Fruit fly (Drosophila melanogaster) whole organism, wandering third instar larva: ENCODE data around the gene Edem1.

Experiments used
- Abd-B ChIP-seq: fragments of >200 bp; optimal IDR thresholded peaks from 2 replicates; lab custom pipeline; 2017; ENCODE audit warnings: missing biosample characterization, missing genetic modification characterization
- CG32264 ChIP-seq: fragments of 200-800 bp; sonication (Bioruptor generic); optimal IDR thresholded peaks from 2 replicates; lab custom pipeline; 2016; ENCODE audit warnings: missing biosample characterization, missing genetic modification characterization
- CG9705 ChIP-seq: fragments of 200-800 bp; sonication (Bioruptor generic); optimal IDR thresholded peaks from 2 replicates; lab custom pipeline; 2018; ENCODE audit warnings: missing biosample characterization, mild to moderate bottlenecking, missing genetic modification characterization
- CrebA ChIP-seq: fragments of 200-800 bp; sonication (Bioruptor generic); optimal IDR thresholded peaks from 2 replicates; lab custom pipeline; 2016; ENCODE audit warnings: missing biosample characterization, mild to moderate bottlenecking, missing genetic modification characterization, borderline replicate concordance
- Dfd ChIP-seq: fragments of >200 bp; optimal IDR thresholded peaks from 2 replicates; lab custom pipeline; 2017; ENCODE audit warnings: missing biosample characterization, missing genetic modification characterization
- Dif ChIP-seq: fragments of 200-275, 200-300 bp; sonication (Bioruptor generic); optimal IDR thresholded peaks from 2 replicates; lab custom pipeline; 2018; ENCODE audit warnings: missing biosample characterization, missing genetic modification characterization; ENCODE audit not compliant: partially characterized antibody
- GATAd ChIP-seq: sonication (Bioruptor generic); optimal IDR thresholded peaks from 2 replicates; lab custom pipeline; 2016; ENCODE audit warnings: missing biosample characterization, missing genetic modification characterization
- HLH106 ChIP-seq: fragments of 200-800 bp; optimal IDR thresholded peaks from 3 replicates; lab custom pipeline; 2019; ENCODE audit warnings: missing biosample characterization, mild to moderate bottlenecking, missing genetic modification characterization, moderate library complexity
- Hr83 ChIP-seq: fragments of 200-300 bp; sonication (Bioruptor generic); optimal IDR thresholded peaks from 2 replicates; lab custom pipeline; 2016; ENCODE audit warnings: missing biosample characterization, mild to moderate bottlenecking, missing genetic modification characterization, moderate library complexity; ENCODE audit not compliant: poor library complexity, severe bottlenecking
- Mio ChIP-seq: sonication (Bioruptor generic); optimal IDR thresholded peaks from 2 replicates; lab custom pipeline; 2016; ENCODE audit warnings: missing biosample characterization, missing genetic modification characterization
- OdsH ChIP-seq: fragments of 200-800 bp; sonication (Bioruptor generic); optimal IDR thresholded peaks from 2 replicates; lab custom pipeline; 2016; ENCODE audit warnings: missing biosample characterization, mild to moderate bottlenecking, missing genetic modification characterization
- Rel ChIP-seq, 2 experiments: fragments of 200-800 bp; sonication (Bioruptor generic) in 1 of 2; optimal IDR thresholded peaks; 2 replicates in 1 of 2; 3 replicates in 1 of 2; lab custom pipeline; 2016 to 2019; ENCODE audit warnings: mild to moderate bottlenecking in 2 of 2, missing biosample characterization in 2 of 2, missing genetic modification characterization in 2 of 2, moderate library complexity in 1 of 2
- Sp1 ChIP-seq: fragments of 200-800 bp; sonication (Bioruptor generic); optimal IDR thresholded peaks from 3 replicates; lab custom pipeline; 2019; ENCODE audit warnings: missing biosample characterization, mild to moderate bottlenecking, missing genetic modification characterization, moderate library complexity
- br ChIP-seq: fragments of 200-800 bp; sonication (Bioruptor generic); optimal IDR thresholded peaks from 2 replicates; lab custom pipeline; 2016; ENCODE audit warnings: missing biosample characterization, missing genetic modification characterization
- brk ChIP-seq: fragments of 200-800 bp; sonication (Bioruptor generic); optimal IDR thresholded peaks from 2 replicates; lab custom pipeline; 2016; ENCODE audit warnings: missing biosample characterization, mild to moderate bottlenecking, missing genetic modification characterization
- dl ChIP-seq, 2 experiments: fragments of 175-275, 200-275 bp in 1 of 2; fragments of 200-275 bp in 1 of 2; sonication (Bioruptor generic); optimal IDR thresholded peaks; lab custom pipeline; 2018; ENCODE audit warnings: mild to moderate bottlenecking in 2 of 2, missing biosample characterization in 2 of 2, missing genetic modification characterization in 2 of 2, moderate library complexity in 2 of 2; ENCODE audit not compliant: partially characterized antibody in 2 of 2, insufficient read depth in 1 of 2
- ey ChIP-seq: fragments of 200-800 bp; sonication (Bioruptor generic); optimal IDR thresholded peaks from 2 replicates; lab custom pipeline; 2016; ENCODE audit warnings: missing biosample characterization, missing genetic modification characterization
- foxo ChIP-seq, 2 experiments: fragments of 200-800 bp; sonication (Bioruptor generic); optimal IDR thresholded peaks; 2 replicates in 1 of 2; 3 replicates in 1 of 2; lab custom pipeline; 2016 to 2017; ENCODE audit warnings: missing biosample characterization in 2 of 2, missing genetic modification characterization in 2 of 2
- fru ChIP-seq: fragments of 200-800 bp; sonication (Bioruptor generic); optimal IDR thresholded peaks from 3 replicates; lab custom pipeline; 2016; ENCODE audit warnings: missing biosample characterization, mild to moderate bottlenecking, missing genetic modification characterization
- h ChIP-seq: fragments of 200-800 bp; sonication (Bioruptor generic); optimal IDR thresholded peaks from 3 replicates; lab custom pipeline; 2016; ENCODE audit warnings: missing biosample characterization, mild to moderate bottlenecking, missing genetic modification characterization
- psq ChIP-seq: fragments of 200-800 bp; sonication (Bioruptor generic); optimal IDR thresholded peaks from 3 replicates; lab custom pipeline; 2017; ENCODE audit warnings: missing biosample characterization, mild to moderate bottlenecking, missing genetic modification characterization, moderate library complexity
- rgr ChIP-seq: fragments of 200-800 bp; sonication (Bioruptor generic); optimal IDR thresholded peaks from 3 replicates; lab custom pipeline; 2016; ENCODE audit warnings: missing biosample characterization, mild to moderate bottlenecking, missing genetic modification characterization
- sv ChIP-seq: fragments of 200-800 bp; sonication (Bioruptor generic); optimal IDR thresholded peaks from 3 replicates; lab custom pipeline; 2016; ENCODE audit warnings: missing biosample characterization, missing genetic modification characterization
- usp ChIP-seq: fragments of >200 bp; optimal IDR thresholded peaks from 2 replicates; lab custom pipeline; 2017; ENCODE audit warnings: missing biosample characterization, missing genetic modification characterization
- woc ChIP-seq: sonication (Bioruptor generic); optimal IDR thresholded peaks from 2 replicates; lab custom pipeline; 2016; ENCODE audit warnings: missing biosample characterization, mild to moderate bottlenecking, missing genetic modification characterization

The Edem1 gene

DNA sequence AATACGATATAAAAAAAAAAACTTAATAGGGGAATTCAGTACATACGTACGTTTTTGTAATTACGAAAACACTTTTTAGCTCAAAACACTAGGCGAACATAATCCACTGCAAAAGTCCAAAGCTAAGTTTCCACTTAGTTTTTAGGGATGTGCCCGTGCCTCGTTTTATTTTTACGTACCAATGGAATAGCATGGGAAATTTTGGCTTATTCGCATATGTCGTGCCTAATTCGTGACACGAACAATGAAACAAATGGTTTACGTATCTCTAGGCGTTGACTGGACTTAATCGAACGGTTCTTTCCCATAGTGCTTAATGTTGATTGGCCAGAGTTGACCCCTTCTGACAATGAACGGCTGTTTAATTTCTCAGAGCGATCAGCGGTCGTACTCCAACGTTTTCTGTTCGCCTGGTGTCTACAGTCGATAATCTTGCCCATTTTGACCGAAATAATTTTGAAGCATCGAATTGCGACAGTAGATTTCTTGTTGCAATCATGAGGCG lies 29.0 kb downstream of the Edem1 start, which contains the start of gene CG14818:
TSS of gene CG14818 (minus strand) at position 169 of the 505 bp plus-strand sequence.
- TF ChIP-seq OdsH (GFP tag; lab: Kevin White, UChicago) (peak; percentile 14), Dif (GFP tag; lab: Kevin White, UChicago) (no peak), HLH106 (peak; percentile 61), Abd-B (no peak), psq (peak; percentile 15), CG9705 (peak; percentile 45), CrebA (no peak), foxo (GFP tag; optimal IDR thresholded peaks at IDR 0.05; lab: Kevin White, UChicago) (peak in 1 of 2 experiments; percentile 67), br (GFP tag; lab: Kevin White, UChicago) (peak; percentile 30), ey (GFP tag; lab: Kevin White, UChicago) (peak; percentile 59), fru (peak; percentile 46), woc (GFP tag; lab: Kevin White, UChicago) (no peak), Sp1 (GFP tag; lab: Kevin White, UChicago) (peak; percentile 56), rgr (GFP tag; lab: Kevin White, UChicago) (peak; percentile 66), sv (GFP tag; lab: Kevin White, UChicago) (peak; percentile 47), Rel (GFP tag; optimal IDR thresholded peaks at IDR 0.05; lab: Kevin White, UChicago) (no peak), Rel (tag; optimal IDR thresholded peaks at IDR 0.05; lab: Kevin White, UChicago) (peak; percentile 58), GATAd (GFP tag; lab: Kevin White, UChicago) (no peak), h (peak; percentile 66)

DNA sequence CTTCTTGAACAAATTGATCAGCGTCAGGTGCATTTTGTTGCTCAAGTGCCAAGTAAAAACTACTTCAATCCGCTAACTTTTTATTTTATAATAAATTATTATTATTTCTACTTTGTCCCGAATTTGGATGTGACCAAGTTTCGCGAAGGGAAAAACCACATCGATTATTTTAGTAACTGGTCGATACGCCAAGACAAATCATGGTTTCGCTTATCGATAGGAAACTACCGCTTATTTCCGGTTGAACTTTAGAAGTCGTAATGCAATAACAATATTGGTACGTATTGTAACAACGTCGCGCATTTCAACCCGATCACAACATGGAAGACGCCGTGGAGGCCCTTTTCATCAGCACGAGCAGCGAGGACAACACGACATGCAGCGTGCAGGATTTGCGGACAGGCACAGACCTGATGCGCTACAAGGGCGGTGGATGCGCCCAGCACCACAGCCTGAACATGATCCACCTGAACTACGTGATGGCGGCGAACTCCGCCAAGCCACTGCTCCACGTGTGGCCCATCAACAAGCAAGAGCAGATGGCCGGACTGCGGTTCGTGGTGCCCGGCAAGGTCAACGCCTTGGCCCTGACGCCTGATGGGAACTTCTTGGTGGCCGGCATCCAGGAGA lies 31.4 kb downstream of the Edem1 start, which contains the start of the genes CG14817 and CG14805:
TSS of gene CG14817 (minus strand) at position 164 of the 630 bp plus-strand sequence.
TSS of gene CG14805 (plus strand) at position 211 of the 630 bp plus-strand sequence.
- TF ChIP-seq Sp1 (GFP tag; lab: Kevin White, UChicago) (peak; percentile 82), Rel (GFP tag; optimal IDR thresholded peaks at IDR 0.05; lab: Kevin White, UChicago) (peak; percentile 23), Rel (tag; optimal IDR thresholded peaks at IDR 0.05; lab: Kevin White, UChicago) (peak; percentile 62), usp (GFP tag; lab: Kevin White, UChicago) (no peak), br (GFP tag; lab: Kevin White, UChicago) (no peak), Hr83 (GFP tag; lab: Kevin White, UChicago) (peak; percentile 15), HLH106 (peak; percentile 61), OdsH (GFP tag; lab: Kevin White, UChicago) (peak; percentile 55), foxo (GFP tag; optimal IDR thresholded peaks at IDR 0.05; lab: Kevin White, UChicago) (peak in 1 of 2 experiments; percentile 39), CG9705 (peak; percentile 66), GATAd (GFP tag; lab: Kevin White, UChicago) (no peak), rgr (GFP tag; lab: Kevin White, UChicago) (peak; percentile 82), psq (no peak)

DNA sequence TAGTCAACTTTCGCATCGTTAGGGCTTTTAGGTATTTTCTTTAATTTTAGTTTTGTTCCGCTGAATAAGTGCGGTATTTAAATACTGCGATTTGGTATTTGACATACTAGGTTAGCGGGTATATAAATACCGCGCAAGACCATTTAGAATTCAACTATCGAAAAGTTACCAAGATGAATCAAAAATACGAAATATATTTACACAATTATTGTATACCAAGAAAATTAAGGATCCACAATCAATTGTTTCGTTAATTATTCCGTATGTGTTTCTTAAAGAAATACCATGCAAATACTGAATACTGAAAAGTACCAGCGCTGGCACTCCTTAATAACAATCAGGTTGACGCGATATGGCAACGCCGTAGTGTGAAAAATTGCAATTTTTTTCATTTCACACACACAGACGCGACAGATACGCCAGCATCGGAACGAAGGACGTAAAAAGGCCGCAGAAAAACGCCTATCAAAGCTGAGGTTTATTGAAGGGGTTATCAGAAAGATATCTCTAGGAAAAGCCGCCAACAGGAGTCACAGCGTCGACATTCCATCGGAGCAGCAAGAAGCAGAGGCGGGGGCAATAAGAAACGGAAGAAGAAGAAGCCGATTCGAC lies 35.0 kb downstream of the Edem1 start, which contains the start of the genes Pgam5 and Vps26:
TSS of gene Pgam5 (minus strand) at position 51 of the 612 bp plus-strand sequence.
TSS of gene Vps26 (plus strand) at position 339 of the 612 bp plus-strand sequence.
- TF ChIP-seq Sp1 (GFP tag; lab: Kevin White, UChicago) (peak; percentile 15), CG32264 (GFP tag; lab: Kevin White, UChicago) (no peak)

DNA sequence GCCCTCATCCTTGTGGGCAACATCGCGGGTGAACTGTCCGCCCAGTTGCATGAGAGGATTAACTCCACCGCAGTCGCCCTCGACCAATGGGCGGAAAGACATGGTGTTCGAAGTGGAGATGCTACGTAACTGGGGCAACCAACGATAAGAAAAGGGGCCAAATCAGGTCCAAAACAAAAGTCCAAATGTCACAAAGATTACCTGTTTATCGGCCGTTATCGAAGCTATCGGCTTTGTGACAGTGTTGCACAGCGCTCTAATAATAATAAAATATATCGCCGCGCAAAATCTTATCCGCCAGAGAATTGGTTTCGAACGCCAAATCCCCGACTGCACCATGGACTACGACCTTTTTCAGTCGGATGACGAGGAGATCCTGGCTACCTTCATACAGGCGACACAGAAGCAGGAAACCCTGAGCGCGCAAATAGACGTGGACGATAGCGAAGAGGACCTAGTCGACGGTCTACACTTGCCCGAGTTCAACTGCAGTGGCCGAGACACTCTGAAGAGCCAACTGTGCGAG lies 40.0 kb downstream of the Edem1 start, which contains the start of the genes CG14803 and Pex5:
TSS of gene CG14803 (plus strand) at position 285 of the 526 bp plus-strand sequence.
TSS of gene Pex5 (minus strand) at position 476 of the 526 bp plus-strand sequence.
- no peak for TF ChIP-seq Dif (GFP tag; lab: Kevin White, UChicago)
- no peak for TF ChIP-seq CG9705
- peak; percentile 16 for TF ChIP-seq psq
- no peak for TF ChIP-seq woc (GFP tag; lab: Kevin White, UChicago)
- no peak for TF ChIP-seq CG32264 (GFP tag; lab: Kevin White, UChicago)
- no peak for TF ChIP-seq brk (GFP tag; lab: Kevin White, UChicago)
- TF ChIP-seq ey (GFP tag; lab: Kevin White, UChicago): no peak
- no peak for TF ChIP-seq Rel (GFP tag; optimal IDR thresholded peaks at IDR 0.05; lab: Kevin White, UChicago)
- peak; percentile 37 for TF ChIP-seq Rel (tag; optimal IDR thresholded peaks at IDR 0.05; lab: Kevin White, UChicago)
- TF ChIP-seq Sp1 (GFP tag; lab: Kevin White, UChicago): peak; percentile 23
- TF ChIP-seq Dfd: no peak
- no peak for TF ChIP-seq fru
- no peak for TF ChIP-seq usp (GFP tag; lab: Kevin White, UChicago)
- TF ChIP-seq Mio (GFP tag; lab: Kevin White, UChicago): no peak
- no peak for TF ChIP-seq HLH106
- no peak for TF ChIP-seq rgr (GFP tag; lab: Kevin White, UChicago)
- no peak for TF ChIP-seq dl (GFP tag; optimal IDR thresholded peaks at IDR 0.05; lab: Kevin White, UChicago; ENCODE audit: insufficient read depth in 1 of 2, partially characterized antibody in 2 of 2)
